Worm (Caenorhabditis elegans) whole organism, L2 larva: ENCODE data around the gene C12D5.10.

ENCODE experiments used
- Y55F3AM.14 ChIP-seq: fragments of 200-800 bp; sonication (Bioruptor generic); optimal IDR thresholded peaks from 2 replicates; lab custom pipeline; 2018; ENCODE audit warnings: mild to moderate bottlenecking, missing genetic modification characterization, missing compliant biosample characterization
- ama-1 ChIP-seq: fragments of 150-350 bp; optimal IDR thresholded peaks from 2 replicates; lab custom pipeline; 2018; ENCODE audit warnings: inconsistent platforms
- elt-1 ChIP-seq: fragments of 150-350 bp; optimal IDR thresholded peaks from 2 replicates; lab custom pipeline; 2014; ENCODE audit warnings: missing biosample characterization, missing genetic modification characterization
- fos-1 ChIP-seq: fragments of 150-350 bp; optimal IDR thresholded peaks from 2 replicates; lab custom pipeline; 2014; ENCODE audit warnings: missing biosample characterization, missing genetic modification characterization
- gmeb-1 ChIP-seq: fragments of 150-350 bp; optimal IDR thresholded peaks from 2 replicates; lab custom pipeline; 2014; ENCODE audit warnings: missing biosample characterization, missing genetic modification characterization
- lin-13 ChIP-seq: fragments of 150-350 bp; optimal IDR thresholded peaks from 2 replicates; lab custom pipeline; 2014; ENCODE audit warnings: missing biosample characterization, missing genetic modification reagents, missing genetic modification characterization
- lin-39 ChIP-seq: fragments of 150-350 bp; optimal IDR thresholded peaks from 2 replicates; lab custom pipeline; 2014; ENCODE audit warnings: missing biosample characterization, missing genetic modification reagents, missing genetic modification characterization
- nhr-11 ChIP-seq: fragments of 150-350 bp; optimal IDR thresholded peaks from 2 replicates; lab custom pipeline; 2014; ENCODE audit warnings: missing biosample characterization, missing genetic modification characterization
- nhr-12 ChIP-seq: fragments of 150-350 bp; optimal IDR thresholded peaks from 2 replicates; lab custom pipeline; 2014; ENCODE audit warnings: missing biosample characterization, missing genetic modification characterization
- nhr-77 ChIP-seq: fragments of 150-350 bp; optimal IDR thresholded peaks from 2 replicates; lab custom pipeline; 2014; ENCODE audit warnings: missing biosample characterization, missing genetic modification characterization
- skn-1 ChIP-seq: sonication (generic microtip); optimal IDR thresholded peaks from 2 replicates; lab custom pipeline; 2017; ENCODE audit warnings: missing biosample characterization, missing genetic modification characterization
- snpc-4 ChIP-seq: fragments of 150-350 bp; optimal IDR thresholded peaks from 2 replicates; lab custom pipeline; 2014; ENCODE audit warnings: missing biosample characterization, missing genetic modification characterization
- unc-39 ChIP-seq: fragments of 150-350 bp; optimal IDR thresholded peaks from 2 replicates; lab custom pipeline; 2014; ENCODE audit warnings: missing biosample characterization, missing genetic modification characterization
- ztf-4 ChIP-seq: fragments of 150-350 bp; optimal IDR thresholded peaks from 2 replicates; lab custom pipeline; 2014; ENCODE audit warnings: missing biosample characterization, missing genetic modification characterization

- TF ChIP-seq fos-1 (no peak), nhr-11 (tag; lab: Kevin White, UChicago) (no peak), nhr-77 (tag; lab: Kevin White, UChicago) (no peak), lin-13 (no peak), ama-1 (lab: Kevin White, UChicago) (no peak), skn-1 (no peak), elt-1 (tag; lab: Kevin White, UChicago) (no peak), gmeb-1 (tag; lab: Kevin White, UChicago) (no peak), Y55F3AM.14 (GFP tag; lab: Kevin White, UChicago) (no peak), unc-39 (tag; lab: Kevin White, UChicago) (no peak), snpc-4 (no peak), ztf-4 (tag; lab: Kevin White, UChicago) (no peak), lin-39 (tag; lab: Kevin White, UChicago) (no peak), nhr-12 (tag; lab: Kevin White, UChicago) (no peak)
These were observed 46.1 kb downstream of the C12D5.10 start for ce11 chrV:7647147-7647546.
